Fruit fly (Drosophila melanogaster): ENCODE data around the gene Top2.
A peak's percentile ranks its signal among the peaks of the same experiment; 100 is the strongest.

Top2 gene

dm6 chr2L:19433292-19433691 lies 20.0 kb downstream of the Top2 start (continued):
- TF ChIP-seq amos (GFP tag; IDR thresholded peaks at IDR 0.05; ENCODE audit: partially characterized antibody): no peak
- peak; percentile 50 for TF ChIP-seq CG2678 (tag; optimal IDR thresholded peaks at IDR 0.05)
- peak; percentile 7 for TF ChIP-seq NfI (GFP tag; optimal IDR thresholded peaks at IDR 0.05)
- no peak for TF ChIP-seq CG4617 (GFP tag; optimal IDR thresholded peaks at IDR 0.05; ENCODE audit: borderline replicate concordance)
- TF ChIP-seq Usf (GFP tag; optimal IDR thresholded peaks at IDR 0.05): no peak
- TF ChIP-seq slbo (GFP tag; IDR thresholded peaks at IDR 0.05): no peak
- TF ChIP-seq gfzf (GFP tag; optimal IDR thresholded peaks at IDR 0.05): no peak
- TF ChIP-seq PHDP (tag; optimal IDR thresholded peaks at IDR 0.05): peak; percentile 32
- no peak for TF ChIP-seq CG10654 (GFP tag; optimal IDR thresholded peaks at IDR 0.05)
- peak in 1 of 2 experiments; percentile 14 for TF ChIP-seq Hr51 (GFP tag; optimal IDR thresholded peaks at IDR 0.05)
- TF ChIP-seq pnt (GFP tag; optimal IDR thresholded peaks at IDR 0.05): no peak
- no peak for TF ChIP-seq CG11456 (GFP tag; IDR thresholded peaks at IDR 0.05)
- TF ChIP-seq dati (GFP tag; IDR thresholded peaks at IDR 0.05): no peak
- no peak for TF ChIP-seq Tbp (GFP tag; optimal IDR thresholded peaks at IDR 0.05)
- no peak for TF ChIP-seq da (GFP tag; optimal IDR thresholded peaks at IDR 0.05)
- TF ChIP-seq CG16863 (GFP tag; optimal IDR thresholded peaks at IDR 0.05): no peak
- no peak for TF ChIP-seq NC2β (GFP tag; optimal IDR thresholded peaks at IDR 0.05)
- no peak for TF ChIP-seq Max (GFP tag; optimal IDR thresholded peaks at IDR 0.05)
- no peak for TF ChIP-seq CG43689 (GFP tag; IDR thresholded peaks at IDR 0.05)
- TF ChIP-seq ERR (GFP tag; optimal IDR thresholded peaks at IDR 0.05): peak; percentile 0
- no peak for TF ChIP-seq Asciz (GFP tag; optimal IDR thresholded peaks at IDR 0.05)
- TF ChIP-seq Ada2b (GFP tag; IDR thresholded peaks at IDR 0.05): no peak
- no peak for TF ChIP-seq CG8290 (GFP tag; optimal IDR thresholded peaks at IDR 0.05)
- TF ChIP-seq CG8290 (tag; optimal IDR thresholded peaks at IDR 0.05): no peak
- 0 out of 2 replicates have a peak, but pooled peaks have one; percentile 14 for TF ChIP-seq CG31441 (GFP tag; IDR thresholded peaks at IDR 0.05)
- peak; percentile 46 for TF ChIP-seq CG4707 (GFP tag; optimal IDR thresholded peaks at IDR 0.05)
- no peak for TF ChIP-seq Rx (GFP tag; IDR thresholded peaks at IDR 0.05)
- peak; percentile 11 for TF ChIP-seq caup (GFP tag; optimal IDR thresholded peaks at IDR 0.05; ENCODE audit: severe bottlenecking)
- peak; percentile 25 for TF ChIP-seq CG12391 (tag; optimal IDR thresholded peaks at IDR 0.05)
- no peak for TF ChIP-seq bab2 (GFP tag; optimal IDR thresholded peaks at IDR 0.05)
- TF ChIP-seq Antp (GFP tag; optimal IDR thresholded peaks at IDR 0.05): no peak
- TF ChIP-seq bsh (GFP tag; optimal IDR thresholded peaks at IDR 0.05): peak in 1 of 2 experiments; percentile 33
- peak; percentile 10 for TF ChIP-seq CG11504 (tag; optimal IDR thresholded peaks at IDR 0.05)
- no peak for TF ChIP-seq insv (GFP tag; optimal IDR thresholded peaks at IDR 0.05)
- TF ChIP-seq Lim3 (GFP tag; IDR thresholded peaks at IDR 0.05): no peak
- TF ChIP-seq Awh (GFP tag; IDR thresholded peaks at IDR 0.05): no peak

dm6 chr2L:19432424-19433015 lies 20.8 kb downstream of the Top2 start, which contains the start of gene Rab9:
Gene Rab9, plus strand, starts transcription at chr2L:19432574.
- TF ChIP-seq E2f2 (GFP tag; IDR thresholded peaks at IDR 0.05): peak; percentile 69
- TF ChIP-seq CG13775 (GFP tag; optimal IDR thresholded peaks at IDR 0.05): no peak
- no peak for TF ChIP-seq Dip2 (GFP tag; IDR thresholded peaks at IDR 0.05)
- 0 out of 2 replicates have a peak, but pooled peaks have one; percentile 7 for TF ChIP-seq lmd (GFP tag; IDR thresholded peaks at IDR 0.05)
- no peak for TF ChIP-seq stwl (tag; optimal IDR thresholded peaks at IDR 0.05)
- no peak for TF ChIP-seq inv (GFP tag; IDR thresholded peaks at IDR 0.05; ENCODE audit: partially characterized antibody)
- no peak for TF ChIP-seq ttk (GFP tag; IDR thresholded peaks at IDR 0.05)
- TF ChIP-seq D19B (GFP tag; optimal IDR thresholded peaks at IDR 0.05): no peak
- no peak for TF ChIP-seq ato (GFP tag; IDR thresholded peaks at IDR 0.05; ENCODE audit: partially characterized antibody)
- peak; percentile 4 for TF ChIP-seq pzg (GFP tag; optimal IDR thresholded peaks at IDR 0.05)
- no peak for TF ChIP-seq lilli (GFP tag; optimal IDR thresholded peaks at IDR 0.05)
- TF ChIP-seq prd (optimal IDR thresholded peaks at IDR 0.05): no peak
- no peak for TF ChIP-seq prd (GFP tag; IDR thresholded peaks at IDR 0.05)
- no peak for TF ChIP-seq kah (GFP tag; optimal IDR thresholded peaks at IDR 0.05)
- 0 out of 4 replicates have a peak, but pooled peaks have one; percentile 22 for TF ChIP-seq Dll (GFP tag; IDR thresholded peaks at IDR 0.05; ENCODE audit: partially characterized antibody)
- TF ChIP-seq Hr78 (GFP tag; optimal IDR thresholded peaks at IDR 0.05): no peak

Data from whole organism, embryonic.